Worm (Caenorhabditis elegans) whole organism, L3 larva: ENCODE results near the gene C43F9.4.

Source experiments
- elt-2 ChIP-seq: sonication (generic microtip); optimal IDR thresholded peaks from 2 replicates; lab custom pipeline; 2016; ENCODE audit warnings: missing genetic modification reagents, mild to moderate bottlenecking, missing genetic modification characterization, missing compliant biosample characterization
- jun-1 ChIP-seq: fragments of 150-350 bp; optimal IDR thresholded peaks from 2 replicates; lab custom pipeline; 2014; ENCODE audit warnings: missing biosample characterization, missing genetic modification reagents, missing genetic modification characterization
- lin-15B ChIP-seq: fragments of 150-350 bp; optimal IDR thresholded peaks from 2 replicates; lab custom pipeline; 2014; ENCODE audit warnings: missing biosample characterization, missing genetic modification characterization
- nhr-12 ChIP-seq: fragments of 150-350 bp; optimal IDR thresholded peaks from 2 replicates; lab custom pipeline; 2014; ENCODE audit warnings: missing biosample characterization, missing genetic modification characterization
- nhr-237 ChIP-seq: fragments of 150-350 bp; optimal IDR thresholded peaks from 2 replicates; lab custom pipeline; 2014; ENCODE audit warnings: missing biosample characterization, missing genetic modification characterization
- nhr-77 ChIP-seq: fragments of 150-350 bp; optimal IDR thresholded peaks from 2 replicates; lab custom pipeline; 2014; ENCODE audit warnings: missing biosample characterization, missing genetic modification characterization
- pha-4 ChIP-seq: fragments of 150-350 bp; optimal IDR thresholded peaks from 2 replicates; lab custom pipeline; 2014; ENCODE audit warnings: missing biosample characterization, missing genetic modification reagents, missing genetic modification characterization
- sea-2 ChIP-seq: fragments of 150-350 bp; sonication (generic microtip); optimal IDR thresholded peaks from 4 replicates; lab custom pipeline; 2014; ENCODE audit warnings: missing biosample characterization, missing genetic modification reagents, missing genetic modification characterization

- no peak for TF ChIP-seq elt-2 (tag; lab: Kevin White, UChicago)
- no peak for TF ChIP-seq jun-1 (tag; lab: Kevin White, UChicago)
- TF ChIP-seq nhr-12 (tag; lab: Kevin White, UChicago): no peak
- no peak for TF ChIP-seq pha-4
- no peak for TF ChIP-seq nhr-237 (tag; lab: Kevin White, UChicago)
- no peak for TF ChIP-seq nhr-77 (tag; lab: Kevin White, UChicago)
- no peak for TF ChIP-seq lin-15B (tag; lab: Kevin White, UChicago)
- TF ChIP-seq sea-2 (GFP tag; lab: Kevin White, UChicago): no peak
Observed at ce11 chrIV:10574471-10574870, 14.5 kb downstream of the C43F9.4 start.
